Worm (Caenorhabditis elegans) whole organism, L3 larva: ENCODE measurements around the gene nmt-1.

ENCODE experiments used
- ZK546.5 ChIP-seq: sonication (generic microtip); optimal IDR thresholded peaks from 2 replicates; lab custom pipeline; 2017; ENCODE audit warnings: missing biosample characterization, missing genetic modification characterization
- aly-2 ChIP-seq: fragments of 150-350 bp; optimal IDR thresholded peaks from 2 replicates; lab custom pipeline; 2014; ENCODE audit warnings: missing biosample characterization, missing genetic modification characterization
- ama-1 ChIP-seq: fragments of 150-350 bp; optimal IDR thresholded peaks from 2 replicates; lab custom pipeline; 2018
- ceh-16 ChIP-seq: sonication (generic microtip); optimal IDR thresholded peaks from 2 replicates; lab custom pipeline; 2017; ENCODE audit warnings: missing biosample characterization, missing genetic modification characterization
- ceh-28 ChIP-seq: fragments of 150-350 bp; optimal IDR thresholded peaks from 2 replicates; lab custom pipeline; 2014; ENCODE audit warnings: missing biosample characterization, missing genetic modification reagents, missing genetic modification characterization
- ceh-82 ChIP-seq: fragments of 150-350 bp; optimal IDR thresholded peaks from 2 replicates; lab custom pipeline; 2014; ENCODE audit warnings: missing biosample characterization, missing genetic modification characterization
- ceh-9 ChIP-seq: sonication (generic microtip); optimal IDR thresholded peaks from 2 replicates; lab custom pipeline; 2018; ENCODE audit warnings: missing biosample characterization, missing genetic modification characterization
- daf-12 ChIP-seq: fragments of 150-350 bp; optimal IDR thresholded peaks from 2 replicates; lab custom pipeline; 2014; ENCODE audit warnings: missing biosample characterization, missing genetic modification reagents, missing genetic modification characterization
- egl-27 ChIP-seq: sonication (generic microtip); optimal IDR thresholded peaks from 4 replicates; lab custom pipeline; 2017; ENCODE audit warnings: missing biosample characterization, missing genetic modification reagents, missing genetic modification characterization
- egl-5 ChIP-seq: fragments of 150-350 bp; optimal IDR thresholded peaks from 2 replicates; lab custom pipeline; 2017; ENCODE audit warnings: missing biosample characterization, missing genetic modification reagents, missing genetic modification characterization, inconsistent platforms
- elt-1 ChIP-seq: fragments of 150-350 bp; optimal IDR thresholded peaks from 2 replicates; lab custom pipeline; 2014; ENCODE audit warnings: missing biosample characterization, missing genetic modification characterization
- elt-2 ChIP-seq: sonication (generic microtip); optimal IDR thresholded peaks from 2 replicates; lab custom pipeline; 2016; ENCODE audit warnings: missing genetic modification reagents, mild to moderate bottlenecking, missing genetic modification characterization, missing compliant biosample characterization
- elt-3 ChIP-seq, 3 experiments: fragments of 150-350 bp in 1 of 3; sonication (generic microtip) in 2 of 3; optimal IDR thresholded peaks; 2 replicates in 2 of 3; 4 replicates in 1 of 3; lab custom pipeline; 2014 to 2017; ENCODE audit warnings: missing biosample characterization in 3 of 3, missing genetic modification characterization in 3 of 3
- eor-1 ChIP-seq, 2 experiments: fragments of 150-350 bp; optimal IDR thresholded peaks; 2 replicates each; lab custom pipeline; 2014 to 2018; ENCODE audit warnings: missing biosample characterization in 2 of 2, missing genetic modification characterization in 2 of 2
- fkh-10 ChIP-seq: sonication (generic microtip); optimal IDR thresholded peaks from 2 replicates; lab custom pipeline; 2017; ENCODE audit warnings: missing biosample characterization, missing genetic modification reagents, missing genetic modification characterization
- fkh-2 ChIP-seq: fragments of 150-350 bp; optimal IDR thresholded peaks from 2 replicates; lab custom pipeline; 2014; ENCODE audit warnings: missing biosample characterization, missing genetic modification reagents, missing genetic modification characterization
- fos-1 ChIP-seq: fragments of 150-350 bp; optimal IDR thresholded peaks from 2 replicates; lab custom pipeline; 2014; ENCODE audit warnings: missing biosample characterization, missing genetic modification characterization
- hmg-11 ChIP-seq: sonication (generic microtip); optimal IDR thresholded peaks from 2 replicates; lab custom pipeline; 2016; ENCODE audit warnings: missing genetic modification characterization, missing compliant biosample characterization
- jun-1 ChIP-seq: fragments of 150-350 bp; optimal IDR thresholded peaks from 2 replicates; lab custom pipeline; 2014; ENCODE audit warnings: missing biosample characterization, missing genetic modification reagents, missing genetic modification characterization
- lin-15B ChIP-seq: fragments of 150-350 bp; optimal IDR thresholded peaks from 2 replicates; lab custom pipeline; 2014; ENCODE audit warnings: missing biosample characterization, missing genetic modification characterization
- mdl-1 ChIP-seq: fragments of 150-350 bp; optimal IDR thresholded peaks from 2 replicates; lab custom pipeline; 2014; ENCODE audit warnings: missing biosample characterization, missing genetic modification characterization
- mml-1 ChIP-seq: fragments of 150-350 bp; sonication (generic microtip); optimal IDR thresholded peaks from 3 replicates; lab custom pipeline; 2014; ENCODE audit warnings: missing biosample characterization, missing genetic modification characterization
- nfya-1 ChIP-seq: sonication (generic microtip); optimal IDR thresholded peaks from 2 replicates; lab custom pipeline; 2017; ENCODE audit warnings: missing genetic modification characterization, mild to moderate bottlenecking, missing compliant biosample characterization, antibody characterized with exemption, moderate library complexity; ENCODE audit not compliant: insufficient read depth
- nhr-11 ChIP-seq: fragments of 150-350 bp; optimal IDR thresholded peaks from 2 replicates; lab custom pipeline; 2014; ENCODE audit warnings: missing biosample characterization, missing genetic modification characterization
- nhr-12 ChIP-seq: fragments of 150-350 bp; optimal IDR thresholded peaks from 2 replicates; lab custom pipeline; 2014; ENCODE audit warnings: missing biosample characterization, missing genetic modification characterization
- nhr-23 ChIP-seq: fragments of 150-350 bp; optimal IDR thresholded peaks from 2 replicates; lab custom pipeline; 2014; ENCODE audit warnings: missing biosample characterization, missing genetic modification reagents, missing genetic modification characterization
- nhr-237 ChIP-seq: fragments of 150-350 bp; optimal IDR thresholded peaks from 2 replicates; lab custom pipeline; 2014; ENCODE audit warnings: missing biosample characterization, missing genetic modification characterization
- nhr-25 ChIP-seq: sonication (generic microtip); optimal IDR thresholded peaks from 2 replicates; lab custom pipeline; 2017; ENCODE audit warnings: missing biosample characterization, missing genetic modification characterization
- nhr-28 ChIP-seq: fragments of 150-350 bp; optimal IDR thresholded peaks from 2 replicates; lab custom pipeline; 2014; ENCODE audit warnings: missing biosample characterization, missing genetic modification characterization
- nhr-43 ChIP-seq: sonication (generic microtip); optimal IDR thresholded peaks from 2 replicates; lab custom pipeline; 2016; ENCODE audit warnings: mild to moderate bottlenecking, missing genetic modification characterization, missing compliant biosample characterization; ENCODE audit not compliant: poor library complexity, severe bottlenecking
- nhr-77 ChIP-seq: fragments of 150-350 bp; optimal IDR thresholded peaks from 2 replicates; lab custom pipeline; 2014; ENCODE audit warnings: missing biosample characterization, missing genetic modification characterization
- pha-4 ChIP-seq: fragments of 150-350 bp; optimal IDR thresholded peaks from 2 replicates; lab custom pipeline; 2014; ENCODE audit warnings: missing biosample characterization, missing genetic modification reagents, missing genetic modification characterization
- pqm-1 ChIP-seq: fragments of 150-350 bp; optimal IDR thresholded peaks from 2 replicates; lab custom pipeline; 2017; ENCODE audit warnings: missing biosample characterization, missing genetic modification characterization, inconsistent platforms
- sea-2 ChIP-seq: fragments of 150-350 bp; sonication (generic microtip); optimal IDR thresholded peaks from 4 replicates; lab custom pipeline; 2014; ENCODE audit warnings: missing biosample characterization, missing genetic modification reagents, missing genetic modification characterization
- skn-1 ChIP-seq: fragments of 150-350 bp; optimal IDR thresholded peaks from 2 replicates; lab custom pipeline; 2014; ENCODE audit warnings: missing biosample characterization, missing genetic modification characterization
- snpc-4 ChIP-seq: fragments of 150-350 bp; optimal IDR thresholded peaks from 2 replicates; lab custom pipeline; 2014; ENCODE audit warnings: missing biosample characterization, missing genetic modification characterization
- tbx-2 ChIP-seq: sonication (generic microtip); optimal IDR thresholded peaks from 2 replicates; lab custom pipeline; 2016; ENCODE audit warnings: mild to moderate bottlenecking, missing genetic modification characterization, missing compliant biosample characterization
- unc-62 ChIP-seq: fragments of 150-350 bp; sonication (generic microtip); optimal IDR thresholded peaks from 4 replicates; lab custom pipeline; 2014; ENCODE audit warnings: missing biosample characterization, missing genetic modification reagents, missing genetic modification characterization
- zag-1 ChIP-seq: fragments of 150-350 bp; optimal IDR thresholded peaks from 2 replicates; lab custom pipeline; 2014; ENCODE audit warnings: missing biosample characterization, missing genetic modification characterization

Gene nmt-1

ce11 chrIII:6120990-6121389, 4.9 kb upstream of the nmt-1 start:
- TF ChIP-seq fos-1 (tag; lab: Kevin White, UChicago): no peak

ce11 chrIII:6118320-6118719, 2.2 kb upstream of the nmt-1 start, which contains the start of gene kin-18:
Gene kin-18, plus strand, starts transcription at chrIII:6118620.
- TF ChIP-seq nhr-28 (tag; lab: Kevin White, UChicago) (no peak), nhr-237 (tag; lab: Kevin White, UChicago) (no peak), eor-1 (tag; optimal IDR thresholded peaks at IDR 0.05; lab: Kevin White, UChicago) (no peak), ceh-28 (no peak), mdl-1 (tag; lab: Kevin White, UChicago) (no peak), fkh-2 (tag; lab: Kevin White, UChicago) (no peak), pqm-1 (tag; lab: Kevin White, UChicago) (no peak), lin-15B (tag; lab: Kevin White, UChicago) (no peak), aly-2 (tag; lab: Kevin White, UChicago) (no peak), mml-1 (tag; lab: Kevin White, UChicago) (no peak), ama-1 (lab: Kevin White, UChicago) (no peak), ceh-9 (tag; lab: Kevin White, UChicago) (no peak)

DNA sequence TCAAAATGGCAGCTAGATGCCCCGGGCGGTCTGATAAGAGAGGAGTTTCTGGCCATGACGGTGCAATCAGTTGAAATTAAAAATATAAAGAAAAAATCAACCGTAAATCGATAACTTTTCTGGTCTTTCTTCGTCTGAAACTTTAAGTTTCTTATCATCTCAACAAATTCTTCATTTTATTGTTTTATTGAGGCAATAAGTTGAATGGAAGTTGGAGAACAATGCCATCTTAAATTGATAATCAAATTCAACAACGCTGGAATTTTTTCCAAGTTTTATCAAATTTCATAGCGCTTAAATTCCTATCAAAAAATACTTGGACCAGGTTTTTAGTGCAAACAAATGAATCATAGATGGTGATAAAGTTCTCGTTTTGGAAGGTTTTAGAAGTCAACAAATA, 850 bp upstream of the nmt-1 start:
- TF ChIP-seq aly-2 (tag; lab: Kevin White, UChicago): no peak
- TF ChIP-seq ama-1 (lab: Kevin White, UChicago): no peak
- no peak for TF ChIP-seq elt-1 (tag; lab: Kevin White, UChicago)
- TF ChIP-seq ceh-9 (tag; lab: Kevin White, UChicago): no peak
- TF ChIP-seq zag-1 (tag; lab: Kevin White, UChicago): no peak
- peak; percentile 97 for TF ChIP-seq elt-2 (tag; lab: Kevin White, UChicago)
- TF ChIP-seq nhr-25: no peak
- TF ChIP-seq nhr-237 (tag; lab: Kevin White, UChicago): no peak
- no peak for TF ChIP-seq hmg-11
- TF ChIP-seq tbx-2 (tag; lab: Kevin White, UChicago): no peak
- TF ChIP-seq ceh-28: no peak
- TF ChIP-seq pqm-1 (tag; lab: Kevin White, UChicago): peak; percentile 77
- peak; percentile 39 for TF ChIP-seq pha-4 (tag; lab: Kevin White, UChicago)

- no peak for TF ChIP-seq eor-1 (tag; optimal IDR thresholded peaks at IDR 0.05; lab: Kevin White, UChicago)
- TF ChIP-seq jun-1: no peak
- no peak for TF ChIP-seq ceh-16 (tag; lab: Kevin White, UChicago)
- TF ChIP-seq pha-4 (tag; lab: Kevin White, UChicago): no peak
- TF ChIP-seq nhr-23 (tag; lab: Kevin White, UChicago): no peak
- no peak for TF ChIP-seq nhr-237 (tag; lab: Kevin White, UChicago)
- TF ChIP-seq nhr-11 (tag; lab: Kevin White, UChicago): no peak
- no peak for TF ChIP-seq fkh-2 (tag; lab: Kevin White, UChicago)
- no peak for TF ChIP-seq nhr-43 (tag; lab: Kevin White, UChicago)
- no peak for TF ChIP-seq tbx-2 (tag; lab: Kevin White, UChicago)
Measured at ce11 chrIII:6110187-6110586, 5.9 kb downstream of the nmt-1 start.

DNA sequence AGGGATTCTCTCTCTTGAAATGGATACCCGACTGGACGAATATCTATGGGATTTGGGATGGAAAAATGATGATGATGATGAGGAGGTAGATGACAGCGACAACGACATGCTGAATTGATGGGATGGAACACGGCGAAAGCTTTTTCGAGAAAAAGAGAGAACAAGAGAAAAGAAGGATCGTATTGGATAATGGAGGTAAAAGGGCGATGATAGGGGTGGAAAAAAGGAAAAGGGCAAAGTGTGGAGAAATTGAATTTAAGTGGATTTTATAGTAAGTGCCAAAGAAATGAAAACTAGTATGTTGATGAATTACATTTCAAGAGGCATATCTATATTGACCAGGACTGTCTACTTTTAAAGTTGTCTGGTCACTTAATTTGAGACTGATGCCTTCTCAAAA, 10.2 kb downstream of the nmt-1 start:
- TF ChIP-seq ZK546.5: no peak
- peak; percentile 31 for TF ChIP-seq egl-5 (tag; lab: Kevin White, UChicago)

DNA sequence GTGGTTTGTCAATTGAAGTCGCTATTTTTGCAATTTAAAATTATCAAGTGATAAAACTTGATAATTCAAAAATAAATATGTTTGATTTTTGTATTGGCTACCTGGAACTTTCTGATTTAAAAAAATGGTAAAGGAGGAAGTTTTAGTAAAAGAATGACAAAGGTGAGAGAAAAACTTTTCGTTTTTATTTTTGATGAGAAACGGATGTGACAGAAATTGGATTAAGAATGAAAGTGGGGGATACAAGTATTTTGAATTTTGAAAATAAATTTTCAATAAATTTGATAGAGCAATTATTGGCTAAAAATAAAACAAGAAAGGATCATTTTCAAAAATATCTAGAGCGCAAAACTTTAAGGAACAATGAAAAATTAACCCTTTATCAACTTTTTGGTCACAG, 13.4 kb downstream of the nmt-1 start, which contains the start of gene C05D10.4:
Gene C05D10.4 (minus strand): TSS at position 101 of the 400 bp plus-strand sequence.
- TF ChIP-seq nhr-12 (tag; lab: Kevin White, UChicago) (no peak), ceh-82 (tag; lab: Kevin White, UChicago) (no peak), nhr-28 (tag; lab: Kevin White, UChicago) (no peak), pqm-1 (tag; lab: Kevin White, UChicago) (no peak), fkh-10 (GFP tag; lab: Kevin White, UChicago) (no peak), hmg-11 (no peak), egl-27 (tag; lab: Kevin White, UChicago) (no peak), jun-1 (no peak), unc-62 (GFP tag; lab: Kevin White, UChicago) (no peak), ceh-9 (tag; lab: Kevin White, UChicago) (no peak), daf-12 (tag; lab: Kevin White, UChicago) (no peak), elt-1 (tag; lab: Kevin White, UChicago) (no peak), nhr-77 (no peak), skn-1 (tag; lab: Kevin White, UChicago) (no peak), fkh-2 (tag; lab: Kevin White, UChicago) (no peak), elt-3 (tag; optimal IDR thresholded peaks at IDR 0.05; lab: Kevin White, UChicago) (no peak), nfya-1 (tag; lab: Kevin White, UChicago) (no peak), sea-2 (GFP tag; lab: Kevin White, UChicago) (no peak), snpc-4 (tag; lab: Kevin White, UChicago) (no peak), zag-1 (tag; lab: Kevin White, UChicago) (no peak)
